Worm (Caenorhabditis elegans) whole organism, L2 larva: ENCODE data around the gene ajm-1.

ENCODE experiments used
- Y55F3AM.14 ChIP-seq: fragments of 200-800 bp; sonication (Bioruptor generic); optimal IDR thresholded peaks from 2 replicates; lab custom pipeline; 2018; ENCODE audit warnings: mild to moderate bottlenecking, missing genetic modification characterization, missing compliant biosample characterization
- alr-1 ChIP-seq: fragments of 150-350 bp; optimal IDR thresholded peaks from 2 replicates; lab custom pipeline; 2014; ENCODE audit warnings: missing biosample characterization, missing genetic modification characterization
- egl-27 ChIP-seq: sonication (generic microtip); optimal IDR thresholded peaks from 3 replicates; lab custom pipeline; 2017; ENCODE audit warnings: missing biosample characterization, missing genetic modification reagents, missing genetic modification characterization
- elt-1 ChIP-seq: fragments of 150-350 bp; optimal IDR thresholded peaks from 2 replicates; lab custom pipeline; 2014; ENCODE audit warnings: missing biosample characterization, missing genetic modification characterization
- elt-3 ChIP-seq: sonication (generic microtip); optimal IDR thresholded peaks from 2 replicates; lab custom pipeline; 2017; ENCODE audit warnings: missing biosample characterization, missing genetic modification characterization
- lin-39 ChIP-seq: fragments of 150-350 bp; optimal IDR thresholded peaks from 2 replicates; lab custom pipeline; 2014; ENCODE audit warnings: missing biosample characterization, missing genetic modification reagents, missing genetic modification characterization
- mdl-1 ChIP-seq, 2 experiments: fragments of 150-350 bp in 1 of 2; sonication (generic microtip) in 1 of 2; optimal IDR thresholded peaks; 2 replicates each; lab custom pipeline; 2017; ENCODE audit warnings: missing biosample characterization in 2 of 2, missing genetic modification characterization in 2 of 2
- nhr-10 ChIP-seq: sonication (generic microtip); optimal IDR thresholded peaks from 2 replicates; lab custom pipeline; 2017; ENCODE audit warnings: missing biosample characterization, missing genetic modification characterization
- nhr-129 ChIP-seq: fragments of 150-350 bp; optimal IDR thresholded peaks from 2 replicates; lab custom pipeline; 2014; ENCODE audit warnings: missing biosample characterization, missing genetic modification characterization
- nhr-6 ChIP-seq: fragments of 150-350 bp; optimal IDR thresholded peaks from 2 replicates; lab custom pipeline; 2014; ENCODE audit warnings: missing biosample characterization, missing genetic modification characterization
- unc-39 ChIP-seq: fragments of 150-350 bp; optimal IDR thresholded peaks from 2 replicates; lab custom pipeline; 2014; ENCODE audit warnings: missing biosample characterization, missing genetic modification characterization
- unc-62 ChIP-seq: fragments of 150-350 bp; optimal IDR thresholded peaks from 2 replicates; lab custom pipeline; 2014; ENCODE audit warnings: missing biosample characterization, missing genetic modification reagents, missing genetic modification characterization
- zag-1 ChIP-seq: fragments of 150-350 bp; optimal IDR thresholded peaks from 2 replicates; lab custom pipeline; 2014; ENCODE audit warnings: missing biosample characterization, missing genetic modification characterization
- ztf-11 ChIP-seq: sonication (generic microtip); optimal IDR thresholded peaks from 2 replicates; lab custom pipeline; 2017; ENCODE audit warnings: missing biosample characterization, missing genetic modification characterization

DNA sequence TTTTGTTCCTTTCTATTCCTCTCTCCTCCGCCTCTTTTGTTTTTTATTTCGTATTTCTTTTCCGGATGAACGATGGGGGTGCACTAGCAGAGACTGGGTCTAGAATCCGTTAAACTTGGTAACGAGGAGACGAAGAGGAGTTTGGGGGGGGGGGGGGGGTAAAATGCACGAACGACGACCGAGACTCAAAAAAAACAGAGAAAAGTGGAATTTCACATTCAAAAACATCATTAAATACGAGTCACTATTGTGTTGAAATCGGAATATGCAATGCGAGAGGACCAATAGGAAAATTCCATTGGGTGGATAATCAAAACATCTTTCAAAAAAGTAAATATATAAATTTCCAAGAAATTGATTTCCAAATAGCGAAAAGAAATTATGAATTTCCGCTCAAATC is 71.5 kb downstream of the ajm-1 start, which contains the start of gene B0563.7:
- TF ChIP-seq zag-1 (tag; lab: Kevin White, UChicago) (no peak), ztf-11 (tag; lab: Kevin White, UChicago) (no peak), elt-3 (tag; lab: Kevin White, UChicago) (no peak), egl-27 (tag; lab: Kevin White, UChicago) (no peak), mdl-1 (tag; optimal IDR thresholded peaks at IDR 0.05; lab: Kevin White, UChicago) (no peak), nhr-129 (tag; lab: Kevin White, UChicago) (no peak), unc-39 (no peak), lin-39 (tag; lab: Kevin White, UChicago) (no peak), nhr-10 (tag; lab: Kevin White, UChicago) (no peak), alr-1 (tag; lab: Kevin White, UChicago) (no peak), unc-62 (GFP tag; lab: Kevin White, UChicago) (no peak), Y55F3AM.14 (GFP tag; lab: Kevin White, UChicago) (no peak), elt-1 (no peak), nhr-6 (tag; lab: Kevin White, UChicago) (no peak)
